Worm (Caenorhabditis elegans) whole organism, mixed stage, embryonic: Measurements from ENCODE around the gene srw-19.

Source experiments
- blmp-1 ChIP-seq: fragments of 150-350 bp; optimal IDR thresholded peaks from 2 replicates; lab custom pipeline; 2014; ENCODE audit warnings: missing biosample characterization, missing genetic modification characterization
- ceh-43 ChIP-seq: fragments of 200-800 bp; sonication (Bioruptor generic); optimal IDR thresholded peaks from 2 replicates; lab custom pipeline; 2018; ENCODE audit warnings: mild to moderate bottlenecking, missing genetic modification characterization, moderate library complexity, missing compliant biosample characterization
- ces-1 ChIP-seq: fragments of 150-350 bp; optimal IDR thresholded peaks from 2 replicates; lab custom pipeline; 2014; ENCODE audit warnings: missing biosample characterization, missing genetic modification reagents, missing genetic modification characterization
- lin-13 ChIP-seq: fragments of 150-350 bp; optimal IDR thresholded peaks from 2 replicates; lab custom pipeline; 2014; ENCODE audit warnings: missing biosample characterization, missing genetic modification characterization
- mep-1 ChIP-seq: fragments of 150-350 bp; optimal IDR thresholded peaks from 2 replicates; lab custom pipeline; 2017; ENCODE audit warnings: missing biosample characterization, missing genetic modification reagents, missing genetic modification characterization, inconsistent platforms
- nhr-2 ChIP-seq: fragments of 150-350 bp; optimal IDR thresholded peaks from 2 replicates; lab custom pipeline; 2014; ENCODE audit warnings: missing biosample characterization, missing genetic modification characterization
- pha-4 ChIP-seq: fragments of 150-350 bp; optimal IDR thresholded peaks from 2 replicates; lab custom pipeline; 2018; ENCODE audit warnings: missing biosample characterization, missing genetic modification reagents, missing genetic modification characterization
- snpc-4 ChIP-seq: fragments of 150-350 bp; optimal IDR thresholded peaks from 2 replicates; lab custom pipeline; 2014; ENCODE audit warnings: missing biosample characterization, missing genetic modification characterization
- unc-62 ChIP-seq: fragments of 150-350 bp; optimal IDR thresholded peaks from 2 replicates; lab custom pipeline; 2014; ENCODE audit warnings: missing biosample characterization, missing genetic modification reagents, missing genetic modification characterization

DNA sequence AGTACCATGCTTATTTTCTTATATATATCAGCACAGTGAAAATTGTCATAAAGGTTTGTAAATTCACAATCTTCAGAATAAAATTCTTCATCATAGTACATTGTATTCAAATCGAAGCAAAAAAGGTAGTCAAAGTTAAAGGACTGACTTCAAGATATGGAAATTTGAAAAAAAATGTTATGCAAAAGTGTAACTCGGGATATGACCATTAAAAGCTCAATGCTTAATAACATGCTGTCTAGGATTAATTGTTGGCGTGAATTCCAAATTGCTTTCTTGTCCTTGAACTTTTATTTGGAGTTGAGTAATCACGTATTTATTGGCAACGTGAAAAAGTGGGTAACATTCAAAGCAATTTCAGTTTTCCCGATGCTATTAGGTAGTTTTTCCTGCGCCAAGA is 6.4 kb downstream of the srw-19 start, which contains the start of gene srw-16:
- TF ChIP-seq lin-13 (tag; lab: Kevin White, UChicago): no peak
- TF ChIP-seq blmp-1: no peak
- TF ChIP-seq unc-62 (GFP tag; lab: Kevin White, UChicago): no peak
- no peak for TF ChIP-seq ces-1 (GFP tag; lab: Kevin White, UChicago)
- no peak for TF ChIP-seq ceh-43 (GFP tag; lab: Kevin White, UChicago)
- TF ChIP-seq mep-1 (tag; lab: Kevin White, UChicago): no peak
- no peak for TF ChIP-seq nhr-2 (tag; lab: Kevin White, UChicago)
- TF ChIP-seq snpc-4: no peak
- TF ChIP-seq pha-4 (tag; lab: Kevin White, UChicago): no peak
